Fruit fly (Drosophila melanogaster): ENCODE results near the gene Ddrgk1.

Ddrgk1 gene

dm6 chr3R:21205680-21206326, 9.1 kb upstream of the Ddrgk1 start (continued):
- no peak for TF ChIP-seq cas (GFP tag; IDR thresholded peaks at IDR 0.05)
- no peak for TF ChIP-seq Doc3 (GFP tag; IDR thresholded peaks at IDR 0.05; ENCODE audit: partially characterized antibody)
- TF ChIP-seq Max (GFP tag; optimal IDR thresholded peaks at IDR 0.05), result peak; percentile 4
- TF ChIP-seq CG2678 (tag; optimal IDR thresholded peaks at IDR 0.05), result peak; percentile 46
- TF ChIP-seq MESR4 (GFP tag; optimal IDR thresholded peaks at IDR 0.05), result no peak
- peak; percentile 42 for TF ChIP-seq ttk (GFP tag; IDR thresholded peaks at IDR 0.05)
- TF ChIP-seq dysf (GFP tag; IDR thresholded peaks at IDR 0.05), result peak; percentile 46; the same call in 1 of the 3 replicates
- peak; percentile 42 for TF ChIP-seq CG7839 (tag; optimal IDR thresholded peaks at IDR 0.05)
- TF ChIP-seq Hand (GFP tag; optimal IDR thresholded peaks at IDR 0.05), result no peak
- no peak for TF ChIP-seq eyg (GFP tag; optimal IDR thresholded peaks at IDR 0.05)
- TF ChIP-seq CG7357 (GFP tag; IDR thresholded peaks at IDR 0.05), result peak; percentile 21; the same call in 1 of the 3 replicates
- peak; percentile 55 for TF ChIP-seq oc (tag; optimal IDR thresholded peaks at IDR 0.05)
- TF ChIP-seq Drgx (GFP tag; IDR thresholded peaks at IDR 0.05), result peak; percentile 90
- TF ChIP-seq Xrp1 (GFP tag; IDR thresholded peaks at IDR 0.05), result peak; percentile 55; the same call in 1 of the 2 replicates
- no peak for TF ChIP-seq CG12155 (GFP tag; optimal IDR thresholded peaks at IDR 0.05)
- TF ChIP-seq tup (GFP tag; optimal IDR thresholded peaks at IDR 0.05), result peak; percentile 9
- no peak for TF ChIP-seq pzg (GFP tag; optimal IDR thresholded peaks at IDR 0.05)
- peak; percentile 58 for TF ChIP-seq Sox100B (GFP tag; optimal IDR thresholded peaks at IDR 0.05)
- TF ChIP-seq az2 (GFP tag; optimal IDR thresholded peaks at IDR 0.05), result peak; percentile 39
- TF ChIP-seq CG16863 (GFP tag; optimal IDR thresholded peaks at IDR 0.05), result no peak
- peak; percentile 19; the same call in 1 of the 2 replicates for TF ChIP-seq sens-2 (GFP tag; IDR thresholded peaks at IDR 0.05)
- TF ChIP-seq Kr (GFP tag; optimal IDR thresholded peaks at IDR 0.05), result no peak
- no peak for TF ChIP-seq zfh1 (GFP tag; IDR thresholded peaks at IDR 0.05)
- TF ChIP-seq Aef1 (GFP tag; IDR thresholded peaks at IDR 0.05), result peak; percentile 19; the same call in 1 of the 3 replicates
- no peak for TF ChIP-seq CG10462 (GFP tag; optimal IDR thresholded peaks at IDR 0.05)
- TF ChIP-seq CG10147 (GFP tag; optimal IDR thresholded peaks at IDR 0.05), result no peak
- peak; percentile 44 for TF ChIP-seq kni (GFP tag; optimal IDR thresholded peaks at IDR 0.05)
- TF ChIP-seq CG32772 (GFP tag; IDR thresholded peaks at IDR 0.05), result peak; percentile 53; the same call in 1 of the 2 replicates
- peak; percentile 67 for TF ChIP-seq ATbp (GFP tag; optimal IDR thresholded peaks at IDR 0.05)
- 0 out of 2 replicates have a peak, but pooled peaks have one; percentile 4 for TF ChIP-seq CG32532 (GFP tag; IDR thresholded peaks at IDR 0.05)
- no peak for TF ChIP-seq Poxn (GFP tag; IDR thresholded peaks at IDR 0.05)
- TF ChIP-seq vvl (GFP tag; IDR thresholded peaks at IDR 0.05), result peak; percentile 40; the same call in 1 of the 2 replicates
- no peak for TF ChIP-seq Hr3 (GFP tag; optimal IDR thresholded peaks at IDR 0.05)
- peak; percentile 18; the same call in 1 of the 3 replicates for TF ChIP-seq B-H1 (GFP tag; IDR thresholded peaks at IDR 0.05)
- TF ChIP-seq CG18476 (GFP tag; optimal IDR thresholded peaks at IDR 0.05), result peak; percentile 13
- TF ChIP-seq Mrtf (GFP tag; IDR thresholded peaks at IDR 0.05), result peak; percentile 21; the same call in 1 of the 3 replicates
- no peak for TF ChIP-seq CG31224 (GFP tag; IDR thresholded peaks at IDR 0.05)
- no peak for TF ChIP-seq CG11247 (GFP tag; IDR thresholded peaks at IDR 0.05)
- TF ChIP-seq otp (GFP tag; IDR thresholded peaks at IDR 0.05), result 0 out of 3 replicates have a peak, but pooled peaks have one; percentile 31
- no peak for TF ChIP-seq gsb (GFP tag; IDR thresholded peaks at IDR 0.05)
- peak; percentile 5 for TF ChIP-seq dmrt11E (tag; optimal IDR thresholded peaks at IDR 0.05)
- TF ChIP-seq Ssrp (tag; optimal IDR thresholded peaks at IDR 0.05), result peak; percentile 46
- no peak for TF ChIP-seq Tbp (GFP tag; optimal IDR thresholded peaks at IDR 0.05)
- no peak for TF ChIP-seq peb (GFP tag; IDR thresholded peaks at IDR 0.05)
- no peak for TF ChIP-seq Dip3 (GFP tag; optimal IDR thresholded peaks at IDR 0.05)
- no peak for TF ChIP-seq CG1792 (GFP tag; optimal IDR thresholded peaks at IDR 0.05)
- no peak for TF ChIP-seq Dfd (GFP tag; optimal IDR thresholded peaks at IDR 0.05)
- TF ChIP-seq CG16779 (GFP tag; IDR thresholded peaks at IDR 0.05), result no peak
- 0 out of 2 replicates have a peak, but pooled peaks have one; percentile 48 for TF ChIP-seq gt (GFP tag; IDR thresholded peaks at IDR 0.05)
- TF ChIP-seq CG1832 (GFP tag; optimal IDR thresholded peaks at IDR 0.05), result no peak
